Worm (Caenorhabditis elegans): ENCODE results near the gene Y25C1A.14.

The Y25C1A.14 gene

ce11 chrII:3068646-3069045, 28.1 kb downstream of the Y25C1A.14 start:
- TF ChIP-seq ceh-48 (tag; optimal IDR thresholded peaks at IDR 0.05) (peak; percentile 16), pat-9 (tag; optimal IDR thresholded peaks at IDR 0.05) (no peak), unc-42 (tag; optimal IDR thresholded peaks at IDR 0.05) (no peak), C08G9.2 (tag; optimal IDR thresholded peaks at IDR 0.05) (no peak)

ce11 chrII:3067896-3068295, 28.9 kb downstream of the Y25C1A.14 start:
- TF ChIP-seq ceh-19 (GFP tag; optimal IDR thresholded peaks at IDR 0.05): no peak

- TF ChIP-seq ceh-48 (tag; optimal IDR thresholded peaks at IDR 0.05): peak; percentile 33
- no peak for TF ChIP-seq rnt-1 (tag; optimal IDR thresholded peaks at IDR 0.05)
- no peak for TF ChIP-seq dve-1 (tag; optimal IDR thresholded peaks at IDR 0.05)
- no peak for TF ChIP-seq sox-4 (tag; optimal IDR thresholded peaks at IDR 0.05)
- no peak for TF ChIP-seq pag-3 (tag; optimal IDR thresholded peaks at IDR 0.05; ENCODE audit: borderline replicate concordance)
- TF ChIP-seq nfya-1 (tag; optimal IDR thresholded peaks at IDR 0.05): no peak
- no peak for TF ChIP-seq zip-5 (tag; optimal IDR thresholded peaks at IDR 0.05)
These were observed 29.3 kb downstream of the Y25C1A.14 start for ce11 chrII:3067447-3067846.

ce11 chrII:3066401-3066800, 30.4 kb downstream of the Y25C1A.14 start:
- no peak for TF ChIP-seq K02D7.2 (tag; optimal IDR thresholded peaks at IDR 0.05)
- TF ChIP-seq ceh-48 (tag; optimal IDR thresholded peaks at IDR 0.05): peak; percentile 15
- no peak for TF ChIP-seq mec-3 (tag; optimal IDR thresholded peaks at IDR 0.05; ENCODE audit: borderline replicate concordance)
- TF ChIP-seq ama-1 (optimal IDR thresholded peaks at IDR 0.05): no peak
- TF ChIP-seq fkh-6 (tag; optimal IDR thresholded peaks at IDR 0.05): no peak

DNA sequence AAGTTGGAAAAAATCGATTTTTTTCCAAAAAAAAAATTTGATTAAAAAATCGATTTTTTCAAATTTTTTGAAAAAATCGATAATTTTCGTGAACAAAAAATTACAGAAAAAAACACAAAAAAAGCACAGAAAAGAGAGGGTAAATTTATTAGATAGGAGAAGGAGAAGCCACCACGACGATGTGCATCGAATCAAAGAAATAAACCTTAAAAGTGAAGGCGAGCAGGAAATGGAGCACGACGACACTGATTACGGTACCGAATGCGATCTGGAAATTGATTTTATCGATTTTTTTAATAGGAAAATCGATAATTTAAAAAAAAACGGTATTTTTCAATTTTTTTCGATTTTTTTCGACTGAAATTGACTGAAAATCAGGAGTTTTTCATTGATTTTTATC, 31.7 kb downstream of the Y25C1A.14 start:
- TF ChIP-seq ceh-45 (GFP tag; IDR thresholded peaks at IDR 0.05) (no peak), ama-1 (optimal IDR thresholded peaks at IDR 0.05) (no peak), ceh-22 (tag; optimal IDR thresholded peaks at IDR 0.05) (no peak), T23F11.4 (GFP tag; optimal IDR thresholded peaks at IDR 0.05) (no peak), ceh-6 (GFP tag; optimal IDR thresholded peaks at IDR 0.05) (no peak), ceh-19 (GFP tag; optimal IDR thresholded peaks at IDR 0.05) (no peak), sdc-2 (tag; optimal IDR thresholded peaks at IDR 0.05) (no peak), ahr-1 (tag; optimal IDR thresholded peaks at IDR 0.05) (no peak), unc-42 (tag; optimal IDR thresholded peaks at IDR 0.05) (no peak), pat-9 (tag; optimal IDR thresholded peaks at IDR 0.05) (no peak), tbx-7 (tag; optimal IDR thresholded peaks at IDR 0.05) (no peak), ceh-14 (tag; optimal IDR thresholded peaks at IDR 0.05) (no peak)

DNA sequence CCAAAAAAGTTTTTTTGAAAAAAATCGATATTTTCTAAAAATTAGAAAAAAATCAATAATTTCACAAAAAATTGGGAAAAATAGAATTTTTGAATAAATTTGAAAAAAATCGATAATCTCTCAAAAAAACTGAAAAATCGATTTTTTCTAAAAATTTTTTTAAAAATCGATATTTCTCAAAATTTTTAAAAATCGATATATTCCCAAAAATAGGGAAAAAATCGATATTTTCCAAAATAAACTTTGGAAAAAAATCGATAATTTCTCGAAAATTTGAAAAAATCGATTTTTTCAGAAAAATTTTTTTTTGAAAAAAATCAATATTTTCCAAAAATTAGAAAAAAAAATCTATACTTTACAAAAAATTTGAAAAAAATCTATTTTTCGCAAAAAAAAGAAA, 32.1 kb downstream of the Y25C1A.14 start:
- TF ChIP-seq unc-86 (tag; optimal IDR thresholded peaks at IDR 0.05) (no peak), ceh-48 (tag; optimal IDR thresholded peaks at IDR 0.05) (peak; percentile 20), ama-1 (optimal IDR thresholded peaks at IDR 0.05) (no peak), ceh-18 (tag; optimal IDR thresholded peaks at IDR 0.05) (no peak)

DNA sequence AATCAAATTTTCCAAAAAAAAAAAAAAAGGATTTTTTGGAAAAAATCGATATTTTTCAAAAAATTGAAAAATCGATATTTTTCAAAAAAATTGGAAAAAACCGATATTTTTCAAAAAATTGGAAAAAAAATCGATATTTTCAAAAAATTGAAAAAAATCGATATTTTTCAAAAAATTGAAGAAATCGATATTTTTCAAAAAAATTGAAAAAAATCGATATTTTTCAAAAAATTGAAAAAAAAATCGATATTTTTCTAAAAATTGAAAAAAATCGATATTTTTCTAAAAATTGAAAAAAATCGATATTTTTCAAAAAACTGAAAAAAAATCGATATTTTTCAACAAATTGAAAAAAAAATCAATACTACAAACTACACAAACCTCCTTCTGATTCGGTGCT, 32.8 kb downstream of the Y25C1A.14 start:
- TF ChIP-seq ceh-48 (tag; optimal IDR thresholded peaks at IDR 0.05) (peak; percentile 52), pax-1 (tag; optimal IDR thresholded peaks at IDR 0.05) (no peak)

DNA sequence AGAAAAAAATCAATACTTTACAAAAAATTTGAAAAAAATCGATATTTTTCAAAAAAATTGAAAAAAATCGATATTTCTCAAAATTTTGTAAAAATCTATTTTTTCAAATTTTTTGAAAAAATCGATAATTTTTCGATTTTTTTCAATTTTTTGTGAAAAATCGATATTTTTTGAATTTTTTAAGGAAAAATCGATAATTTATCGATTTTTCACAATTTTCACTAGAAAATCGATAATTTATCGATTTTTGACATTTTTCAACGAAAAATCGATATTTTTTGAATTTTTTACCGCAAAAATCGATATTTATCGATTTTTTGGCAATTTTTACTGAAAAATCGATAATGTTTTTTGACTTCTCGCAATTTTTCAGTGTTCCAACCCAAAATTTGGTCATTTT, 33.4 kb downstream of the Y25C1A.14 start:
- peak; percentile 62 for TF ChIP-seq ceh-48 (tag; optimal IDR thresholded peaks at IDR 0.05)
- no peak for TF ChIP-seq tbx-7 (tag; optimal IDR thresholded peaks at IDR 0.05)
- no peak for TF ChIP-seq ceh-9 (tag; optimal IDR thresholded peaks at IDR 0.05)
- no peak for TF ChIP-seq elt-4 (tag; optimal IDR thresholded peaks at IDR 0.05)

Data from whole organism, late embryonic.